Worm (Caenorhabditis elegans) whole organism, L4 larva: Measurements from ENCODE around the gene usp-14.

ENCODE experiments used
- ctbp-1 ChIP-seq: fragments of 200-800 bp; sonication (Bioruptor generic); IDR thresholded peaks from 2 replicates; pipeline ENCODE4 v1.3.6; 2022; ENCODE audit warnings: missing genetic modification reagents, missing genetic modification characterization, missing compliant biosample characterization
- dve-1 ChIP-seq: sonication (generic microtip); optimal IDR thresholded peaks from 2 replicates; lab custom pipeline; 2017; ENCODE audit warnings: antibody characterized with exemption, mild to moderate bottlenecking, missing genetic modification characterization, missing compliant biosample characterization; ENCODE audit not compliant: insufficient read depth
- fkh-10 ChIP-seq: fragments of 150-350 bp; optimal IDR thresholded peaks from 2 replicates; lab custom pipeline; 2014; ENCODE audit warnings: missing biosample characterization, missing genetic modification reagents, missing genetic modification characterization
- fos-1 ChIP-seq: fragments of 150-350 bp; optimal IDR thresholded peaks from 2 replicates; lab custom pipeline; 2014; ENCODE audit warnings: missing biosample characterization, missing genetic modification characterization
- jun-1 ChIP-seq: fragments of 150-350 bp; optimal IDR thresholded peaks from 2 replicates; lab custom pipeline; 2014; ENCODE audit warnings: missing biosample characterization, missing genetic modification reagents, missing genetic modification characterization
- lin-15B ChIP-seq: fragments of 150-350 bp; sonication (generic microtip); optimal IDR thresholded peaks from 3 replicates; lab custom pipeline; 2014; ENCODE audit warnings: missing biosample characterization, missing genetic modification characterization
- mdl-1 ChIP-seq, 2 experiments: fragments of 150-350 bp in 1 of 2; sonication (generic microtip) in 1 of 2; optimal IDR thresholded peaks; 2 replicates each; lab custom pipeline; 2014 to 2017; ENCODE audit warnings: missing biosample characterization in 2 of 2, missing genetic modification characterization in 2 of 2
- mep-1 ChIP-seq: fragments of 150-350 bp; sonication (generic microtip); optimal IDR thresholded peaks from 3 replicates; lab custom pipeline; 2014; ENCODE audit warnings: missing biosample characterization, missing genetic modification characterization
- snpc-4 ChIP-seq: fragments of 150-350 bp; optimal IDR thresholded peaks from 2 replicates; lab custom pipeline; 2014; ENCODE audit warnings: missing biosample characterization, missing genetic modification characterization
- unc-130 ChIP-seq: sonication (generic microtip); optimal IDR thresholded peaks from 2 replicates; lab custom pipeline; 2016; ENCODE audit warnings: missing genetic modification reagents, missing genetic modification characterization, missing compliant biosample characterization
- zag-1 ChIP-seq: fragments of 150-350 bp; optimal IDR thresholded peaks from 2 replicates; lab custom pipeline; 2014; ENCODE audit warnings: missing biosample characterization, missing genetic modification characterization
- ztf-11 ChIP-seq: fragments of 150-350 bp; optimal IDR thresholded peaks from 2 replicates; lab custom pipeline; 2014; ENCODE audit warnings: missing biosample characterization, missing genetic modification characterization

- no peak for TF ChIP-seq unc-130
- no peak for TF ChIP-seq mep-1 (tag; lab: Kevin White, UChicago)
- no peak for TF ChIP-seq ctbp-1 (GFP tag; lab: Robert Waterston, UW)
- TF ChIP-seq zag-1 (tag; lab: Kevin White, UChicago), result no peak
- TF ChIP-seq snpc-4 (tag; lab: Kevin White, UChicago), result no peak
- TF ChIP-seq lin-15B (tag; lab: Kevin White, UChicago), result no peak
- no peak for TF ChIP-seq fos-1 (tag; lab: Kevin White, UChicago)
- TF ChIP-seq fkh-10, result no peak
- no peak for TF ChIP-seq jun-1 (tag; lab: Kevin White, UChicago)
- no peak for TF ChIP-seq mdl-1 (tag; optimal IDR thresholded peaks at IDR 0.05; lab: Kevin White, UChicago)
- no peak for TF ChIP-seq dve-1
- TF ChIP-seq ztf-11 (tag; lab: Kevin White, UChicago), result no peak
These were observed 7.7 kb downstream of the usp-14 start for ce11 chrII:14480772-14481171.
